Fruit fly (Drosophila melanogaster) whole organism, pupa: ENCODE results near the gene Exn.

Experiments used
- CG15710 ChIP-seq: fragments of 200-800 bp; sonication (Bioruptor generic); optimal IDR thresholded peaks from 2 replicates; lab custom pipeline; 2018; ENCODE audit warnings: missing biosample characterization, mild to moderate bottlenecking, missing genetic modification characterization, moderate library complexity
- D1 ChIP-seq: fragments of 200-800 bp; sonication (Bioruptor generic); optimal IDR thresholded peaks from 2 replicates; lab custom pipeline; 2018; ENCODE audit warnings: missing biosample characterization, mild to moderate bottlenecking, missing genetic modification characterization, moderate library complexity
- EcR ChIP-seq: fragments of 200-800 bp; sonication (Bioruptor generic); optimal IDR thresholded peaks from 3 replicates; lab custom pipeline; 2019; ENCODE audit warnings: missing biosample characterization, missing genetic modification characterization, mild to moderate bottlenecking, moderate library complexity, missing genetic modification reagents
- Pif1A ChIP-seq: fragments of 200-800 bp; sonication (Bioruptor generic); optimal IDR thresholded peaks from 3 replicates; lab custom pipeline; 2016; ENCODE audit warnings: missing biosample characterization, missing genetic modification characterization

DNA sequence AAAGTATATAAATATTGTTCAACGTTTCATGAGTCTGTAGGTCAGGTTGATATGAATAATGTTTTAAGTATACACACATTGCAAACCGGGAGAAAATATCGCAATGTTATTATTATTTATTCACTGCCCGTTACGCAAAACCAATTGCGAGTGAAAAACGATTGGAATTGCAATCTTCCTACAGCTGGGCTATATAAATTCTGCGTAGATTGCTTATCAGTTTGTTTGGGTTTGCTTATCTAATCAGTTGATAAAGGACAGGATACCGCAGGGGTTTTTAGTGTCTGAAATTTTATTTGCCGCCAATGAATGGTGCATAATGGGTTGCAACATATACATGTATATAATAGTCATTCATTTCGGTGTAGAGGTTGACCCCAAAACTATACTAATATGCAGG lies 14.2 kb downstream of the Exn start:
- TF ChIP-seq CG15710: no peak
- TF ChIP-seq Pif1A (GFP tag; lab: Kevin White, UChicago): no peak
- no peak for TF ChIP-seq D1 (tag; lab: Kevin White, UChicago)
- TF ChIP-seq EcR: no peak
